Worm (Caenorhabditis elegans) whole organism, L4 larva: ENCODE data around the gene epg-6.

ENCODE experiments used
- D1046.2 ChIP-seq: fragments of 200-800 bp; sonication (Bioruptor generic); IDR thresholded peaks from 2 replicates; pipeline ENCODE4 v1.3.6; 2022; ENCODE audit warnings: missing genetic modification characterization, missing compliant biosample characterization
- F26F4.8 ChIP-seq: fragments of 200-800 bp; sonication (Bioruptor generic); conservative IDR thresholded peaks from 2 replicates; pipeline ENCODE4 v1.3.6; 2022; ENCODE audit warnings: missing genetic modification characterization, missing compliant biosample characterization
- R02D3.7 ChIP-seq: fragments of 150-350 bp; sonication (generic microtip); optimal IDR thresholded peaks from 3 replicates; lab custom pipeline; 2014; ENCODE audit warnings: missing biosample characterization, missing genetic modification characterization
- T26A8.4 ChIP-seq: fragments of 200-800 bp; sonication (Bioruptor generic); IDR thresholded peaks from 2 replicates; pipeline ENCODE4 v1.3.6; 2022; ENCODE audit warnings: missing genetic modification characterization, missing compliant biosample characterization
- Y105C5A.15 ChIP-seq: fragments of 200-800 bp; sonication (Bioruptor generic); IDR thresholded peaks from 2 replicates; pipeline ENCODE4 v1.3.6; 2022; ENCODE audit warnings: missing genetic modification characterization, missing compliant biosample characterization
- Y5F2A.4 ChIP-seq: fragments of 200-800 bp; sonication (Bioruptor generic); optimal IDR thresholded peaks from 2 replicates; lab custom pipeline; 2018; ENCODE audit warnings: mild to moderate bottlenecking, missing genetic modification characterization, missing compliant biosample characterization
- ZK337.2 ChIP-seq: fragments of 200-800 bp; sonication (Bioruptor generic); IDR thresholded peaks from 2 replicates; pipeline ENCODE4 v1.3.6; 2022; ENCODE audit warnings: missing genetic modification reagents, missing genetic modification characterization, missing compliant biosample characterization
- ZK546.5 ChIP-seq, 2 experiments: sonication (generic microtip); optimal IDR thresholded peaks; 2 replicates each; lab custom pipeline; 2017; ENCODE audit warnings: missing biosample characterization in 2 of 2, missing genetic modification characterization in 2 of 2
- ceh-20 ChIP-seq: fragments of 200-800 bp; sonication (Bioruptor generic); IDR thresholded peaks from 2 replicates; pipeline ENCODE4 v1.3.6; 2022; ENCODE audit warnings: missing genetic modification reagents, missing genetic modification characterization, missing compliant biosample characterization
- ceh-62 ChIP-seq: sonication (generic microtip); optimal IDR thresholded peaks from 2 replicates; lab custom pipeline; 2017; ENCODE audit warnings: missing biosample characterization, missing genetic modification characterization
- ceh-82 ChIP-seq: sonication (generic microtip); optimal IDR thresholded peaks from 2 replicates; lab custom pipeline; 2017; ENCODE audit warnings: missing biosample characterization, missing genetic modification characterization
- cey-2 ChIP-seq: sonication (generic microtip); optimal IDR thresholded peaks from 3 replicates; lab custom pipeline; 2017; ENCODE audit warnings: missing genetic modification characterization, mild to moderate bottlenecking, missing compliant biosample characterization, antibody characterized with exemption, borderline replicate concordance; ENCODE audit not compliant: insufficient read depth
- ctbp-1 ChIP-seq: fragments of 200-800 bp; sonication (Bioruptor generic); IDR thresholded peaks from 2 replicates; pipeline ENCODE4 v1.3.6; 2022; ENCODE audit warnings: missing genetic modification reagents, missing genetic modification characterization, missing compliant biosample characterization
- daf-19 ChIP-seq: fragments of 200-800 bp; sonication (Bioruptor generic); conservative IDR thresholded peaks from 2 replicates; pipeline ENCODE4 v1.3.6; 2022; ENCODE audit warnings: missing genetic modification characterization, missing compliant biosample characterization
- daf-8 ChIP-seq: fragments of 200-800 bp; sonication (Bioruptor generic); IDR thresholded peaks from 2 replicates; pipeline ENCODE4 v1.3.6; 2022; ENCODE audit warnings: missing genetic modification characterization, missing compliant biosample characterization
- dmd-9 ChIP-seq: fragments of 200-800 bp; sonication (Bioruptor generic); IDR thresholded peaks from 2 replicates; pipeline ENCODE4 v1.3.6; 2022; ENCODE audit warnings: missing genetic modification reagents, missing genetic modification characterization, missing compliant biosample characterization
- dpl-1 ChIP-seq: fragments of 150-350 bp; optimal IDR thresholded peaks from 2 replicates; lab custom pipeline; 2014; ENCODE audit warnings: missing biosample characterization, missing genetic modification reagents, missing genetic modification characterization
- dve-1 ChIP-seq: sonication (generic microtip); optimal IDR thresholded peaks from 2 replicates; lab custom pipeline; 2017; ENCODE audit warnings: antibody characterized with exemption, mild to moderate bottlenecking, missing genetic modification characterization, missing compliant biosample characterization; ENCODE audit not compliant: insufficient read depth
- egl-27 ChIP-seq: sonication (generic microtip); optimal IDR thresholded peaks from 3 replicates; lab custom pipeline; 2017; ENCODE audit warnings: missing biosample characterization, missing genetic modification reagents, missing genetic modification characterization
- egl-43 ChIP-seq: fragments of 200-800 bp; sonication (Bioruptor generic); IDR thresholded peaks from 2 replicates; pipeline ENCODE4 v1.3.6; 2022; ENCODE audit warnings: missing genetic modification reagents, missing genetic modification characterization, missing compliant biosample characterization
- fkh-10 ChIP-seq: fragments of 150-350 bp; optimal IDR thresholded peaks from 2 replicates; lab custom pipeline; 2014; ENCODE audit warnings: missing biosample characterization, missing genetic modification reagents, missing genetic modification characterization
- fos-1 ChIP-seq: fragments of 150-350 bp; optimal IDR thresholded peaks from 2 replicates; lab custom pipeline; 2014; ENCODE audit warnings: missing biosample characterization, missing genetic modification characterization
- hif-1 ChIP-seq, 2 experiments: sonication (generic microtip); optimal IDR thresholded peaks; 2 replicates each; lab custom pipeline; 2016 to 2017; ENCODE audit warnings: missing compliant biosample characterization in 2 of 2, missing genetic modification characterization in 2 of 2, missing genetic modification reagents in 2 of 2, missing genotype in 2 of 2, mild to moderate bottlenecking in 1 of 2
- hlh-30 ChIP-seq: sonication (generic microtip); optimal IDR thresholded peaks from 2 replicates; lab custom pipeline; 2017; ENCODE audit warnings: antibody characterized with exemption, mild to moderate bottlenecking, missing genetic modification characterization, missing compliant biosample characterization; ENCODE audit not compliant: insufficient read depth
- hmg-1.1 ChIP-seq: fragments of 200-800 bp; sonication (Bioruptor generic); IDR thresholded peaks from 2 replicates; pipeline ENCODE4 v1.3.6; 2022; ENCODE audit warnings: missing genetic modification reagents, missing genetic modification characterization, missing compliant biosample characterization
- lim-7 ChIP-seq: fragments of 200-800 bp; sonication (Bioruptor generic); IDR thresholded peaks from 2 replicates; pipeline ENCODE4 v1.3.6; 2022; ENCODE audit warnings: missing genetic modification characterization, missing compliant biosample characterization
- lin-15B ChIP-seq: fragments of 150-350 bp; sonication (generic microtip); optimal IDR thresholded peaks from 3 replicates; lab custom pipeline; 2014; ENCODE audit warnings: missing biosample characterization, missing genetic modification characterization
- lin-29 ChIP-seq: fragments of 200-800 bp; sonication (Bioruptor generic); IDR thresholded peaks from 2 replicates; pipeline ENCODE4 v1.3.6; 2022; ENCODE audit warnings: missing genetic modification reagents, missing genetic modification characterization, missing compliant biosample characterization
- lir-3 ChIP-seq: sonication (generic microtip); optimal IDR thresholded peaks from 2 replicates; lab custom pipeline; 2016; ENCODE audit warnings: mild to moderate bottlenecking, missing genetic modification characterization, missing compliant biosample characterization
- lsy-2 ChIP-seq, 2 experiments: fragments of 150-350 bp in 1 of 2; sonication (generic microtip) in 1 of 2; optimal IDR thresholded peaks; 2 replicates each; lab custom pipeline; 2014 to 2017; ENCODE audit warnings: missing biosample characterization in 2 of 2, missing genetic modification characterization in 2 of 2
- madf-9 ChIP-seq: fragments of 200-800 bp; sonication (Bioruptor generic); conservative IDR thresholded peaks from 2 replicates; pipeline ENCODE4 v1.3.6; 2022; ENCODE audit warnings: missing genetic modification reagents, missing genetic modification characterization, missing compliant biosample characterization
- mep-1 ChIP-seq: fragments of 150-350 bp; sonication (generic microtip); optimal IDR thresholded peaks from 3 replicates; lab custom pipeline; 2014; ENCODE audit warnings: missing biosample characterization, missing genetic modification characterization
- mes-2 ChIP-seq: sonication (generic microtip); optimal IDR thresholded peaks from 2 replicates; lab custom pipeline; 2016; ENCODE audit warnings: missing genotype, mild to moderate bottlenecking, missing genetic modification characterization, missing compliant biosample characterization; ENCODE audit not compliant: poor library complexity, severe bottlenecking
- mxl-2 ChIP-seq: fragments of 200-800 bp; sonication (Bioruptor generic); conservative IDR thresholded peaks from 2 replicates; pipeline ENCODE4 v1.3.6; 2022; ENCODE audit warnings: missing genetic modification reagents, missing genetic modification characterization, missing compliant biosample characterization
- mxl-3 ChIP-seq: fragments of 200-800 bp; sonication (Bioruptor generic); optimal IDR thresholded peaks from 2 replicates; lab custom pipeline; 2018; ENCODE audit warnings: mild to moderate bottlenecking, missing genetic modification characterization, missing compliant biosample characterization
- nhr-102 ChIP-seq: sonication (generic microtip); optimal IDR thresholded peaks from 2 replicates; lab custom pipeline; 2016; ENCODE audit warnings: mild to moderate bottlenecking, missing genetic modification characterization, moderate library complexity, missing compliant biosample characterization
- nhr-111 ChIP-seq: fragments of 200-800 bp; sonication (Bioruptor generic); optimal IDR thresholded peaks from 2 replicates; lab custom pipeline; 2018; ENCODE audit warnings: mild to moderate bottlenecking, missing genetic modification characterization, missing compliant biosample characterization
- nhr-237 ChIP-seq: sonication (generic microtip); optimal IDR thresholded peaks from 2 replicates; lab custom pipeline; 2017; ENCODE audit warnings: missing biosample characterization, missing genetic modification characterization
- nhr-25 ChIP-seq: sonication (generic microtip); optimal IDR thresholded peaks from 2 replicates; lab custom pipeline; 2017; ENCODE audit warnings: missing genetic modification characterization, mild to moderate bottlenecking, missing compliant biosample characterization, antibody characterized with exemption, moderate library complexity, borderline replicate concordance; ENCODE audit not compliant: insufficient read depth
- pha-4 ChIP-seq, 2 experiments: fragments of 150-350 bp in 1 of 2; fragments of 200-800 bp in 1 of 2; sonication (Bioruptor generic) in 1 of 2; IDR thresholded peaks in 1 of 2; optimal IDR thresholded peaks in 1 of 2; 2 replicates each; pipeline versions ENCODE4 v1.3.6 to Lab custom; 2014 to 2022; ENCODE audit warnings: missing genetic modification characterization in 2 of 2, missing genetic modification reagents in 2 of 2, missing biosample characterization in 1 of 2, missing compliant biosample characterization in 1 of 2
- skn-1 ChIP-seq: fragments of 150-350 bp; optimal IDR thresholded peaks from 2 replicates; lab custom pipeline; 2014; ENCODE audit warnings: missing biosample characterization, missing genetic modification characterization
- spr-3 ChIP-seq: fragments of 200-800 bp; sonication (Bioruptor generic); optimal IDR thresholded peaks from 2 replicates; lab custom pipeline; 2018; ENCODE audit warnings: mild to moderate bottlenecking, missing genetic modification characterization, missing compliant biosample characterization
- tag-97 ChIP-seq: fragments of 200-800 bp; sonication (Bioruptor generic); IDR thresholded peaks from 2 replicates; pipeline ENCODE4 v1.3.6; 2022; ENCODE audit warnings: missing genetic modification characterization, missing compliant biosample characterization
- unc-39 ChIP-seq: sonication (generic microtip); optimal IDR thresholded peaks from 2 replicates; lab custom pipeline; 2017; ENCODE audit warnings: missing biosample characterization, missing genetic modification characterization
- vab-7 ChIP-seq: fragments of 200-800 bp; sonication (Bioruptor generic); IDR thresholded peaks from 2 replicates; pipeline ENCODE4 v1.3.6; 2022; ENCODE audit warnings: missing genetic modification reagents, missing genetic modification characterization, missing compliant biosample characterization
- zag-1 ChIP-seq: fragments of 150-350 bp; optimal IDR thresholded peaks from 2 replicates; lab custom pipeline; 2014; ENCODE audit warnings: missing biosample characterization, missing genetic modification characterization
- zfp-2 ChIP-seq: sonication (generic microtip); optimal IDR thresholded peaks from 2 replicates; lab custom pipeline; 2016; ENCODE audit warnings: mild to moderate bottlenecking, missing genetic modification characterization, missing compliant biosample characterization
- zfp-3 ChIP-seq: fragments of 200-800 bp; sonication (Bioruptor generic); conservative IDR thresholded peaks from 2 replicates; pipeline ENCODE4 v1.3.6; 2022; ENCODE audit warnings: missing genetic modification reagents, missing genetic modification characterization, missing compliant biosample characterization
- zip-11 ChIP-seq: fragments of 200-800 bp; sonication (Bioruptor generic); IDR thresholded peaks from 2 replicates; pipeline ENCODE4 v1.3.6; 2022; ENCODE audit warnings: missing genetic modification characterization, missing compliant biosample characterization

Gene epg-6

ce11 chrIII:10624564-10624963 lies 24.6 kb upstream of the epg-6 start (continued):
- TF ChIP-seq lir-3 (tag; lab: Kevin White, UChicago) = peak; percentile 62
- 0 out of 2 replicates have a peak, but pooled peaks have one; percentile 17 for TF ChIP-seq mxl-2
- no peak for TF ChIP-seq lin-29 (GFP tag; lab: Robert Waterston, UW)
- TF ChIP-seq zfp-3 (GFP tag; lab: Robert Waterston, UW) = 0 out of 2 replicates have a peak, but pooled peaks have one; percentile 27
- TF ChIP-seq mep-1 = peak; percentile 4
- TF ChIP-seq dpl-1 (GFP tag; lab: Kevin White, UChicago) = no peak
- peak; percentile 22 for TF ChIP-seq hlh-30 (tag; lab: Kevin White, UChicago)
- TF ChIP-seq vab-7 (GFP tag; lab: Robert Waterston, UW) = peak; percentile 94
- peak; percentile 35 for TF ChIP-seq nhr-102 (tag; lab: Kevin White, UChicago)
- TF ChIP-seq fkh-10 (GFP tag; lab: Kevin White, UChicago) = no peak
- TF ChIP-seq pha-4 (GFP tag; IDR thresholded peaks at IDR 0.05; lab: Robert Waterston, UW) = peak; percentile 88
- TF ChIP-seq pha-4 (tag; optimal IDR thresholded peaks at IDR 0.05; lab: Kevin White, UChicago) = no peak
- TF ChIP-seq mxl-3 (GFP tag; lab: Kevin White, UChicago) = peak; percentile 20
- TF ChIP-seq zag-1 (tag; lab: Kevin White, UChicago) = no peak
- TF ChIP-seq lim-7 = peak; percentile 99
- TF ChIP-seq F26F4.8 (GFP tag; lab: Robert Waterston, UW) = peak; percentile 80
- TF ChIP-seq egl-27 (tag; lab: Kevin White, UChicago) = no peak
- peak; percentile 68 for TF ChIP-seq ceh-20 (GFP tag; lab: Robert Waterston, UW)
- TF ChIP-seq zfp-2 (tag; lab: Kevin White, UChicago) = no peak
- peak; percentile 60 for TF ChIP-seq spr-3 (GFP tag; lab: Kevin White, UChicago)
- TF ChIP-seq nhr-25 = no peak
- peak; percentile 74 for TF ChIP-seq hmg-1.1 (GFP tag; lab: Robert Waterston, UW)
- 0 out of 2 replicates have a peak, but pooled peaks have one; percentile 48 for TF ChIP-seq Y105C5A.15 (GFP tag; lab: Robert Waterston, UW)
- no peak for TF ChIP-seq ceh-82 (tag; lab: Kevin White, UChicago)
- TF ChIP-seq ZK337.2 (GFP tag; lab: Robert Waterston, UW) = peak; percentile 79
- TF ChIP-seq ceh-62 = no peak
- no peak for TF ChIP-seq unc-39
- no peak for TF ChIP-seq cey-2 (tag; lab: Kevin White, UChicago)
- peak; percentile 72 for TF ChIP-seq T26A8.4 (GFP tag; lab: Robert Waterston, UW)
- TF ChIP-seq ZK546.5 (tag; optimal IDR thresholded peaks at IDR 0.05; lab: Kevin White, UChicago) = no peak
- TF ChIP-seq hif-1 (tag; optimal IDR thresholded peaks at IDR 0.05; lab: Kevin White, UChicago) = peak in 1 of 2 experiments; percentile 23
- no peak for TF ChIP-seq tag-97
- TF ChIP-seq lin-15B (tag; lab: Kevin White, UChicago) = no peak
- peak; percentile 71 for TF ChIP-seq madf-9
- TF ChIP-seq daf-8 (GFP tag; lab: Robert Waterston, UW) = 0 out of 2 replicates have a peak, but pooled peaks have one; percentile 24
- TF ChIP-seq ctbp-1 (GFP tag; lab: Robert Waterston, UW) = peak; percentile 73; the same call in 1 of the 2 replicates
- no peak for TF ChIP-seq fos-1 (tag; lab: Kevin White, UChicago)
- TF ChIP-seq daf-19 (GFP tag; lab: Robert Waterston, UW) = no peak; the same call in 1 of the 2 replicates
- TF ChIP-seq egl-43 (GFP tag; lab: Robert Waterston, UW) = peak; percentile 94
- TF ChIP-seq R02D3.7 (tag; lab: Kevin White, UChicago) = no peak
- no peak for TF ChIP-seq zip-11 (GFP tag; lab: Robert Waterston, UW)
- TF ChIP-seq Y5F2A.4 (GFP tag; lab: Kevin White, UChicago) = no peak
- peak; percentile 59; the same call in 1 of the 2 replicates for TF ChIP-seq dmd-9 (GFP tag; lab: Robert Waterston, UW)
- peak; percentile 66 for TF ChIP-seq mes-2 (tag; lab: Kevin White, UChicago)
- TF ChIP-seq skn-1 (tag; lab: Kevin White, UChicago) = no peak
- peak; percentile 89 for TF ChIP-seq D1046.2 (GFP tag; lab: Robert Waterston, UW)
- TF ChIP-seq lsy-2 (tag; optimal IDR thresholded peaks at IDR 0.05; lab: Kevin White, UChicago) = peak in 1 of 2 experiments; percentile 46
- TF ChIP-seq dve-1 = peak; percentile 46
- TF ChIP-seq nhr-237 (tag; lab: Kevin White, UChicago) = no peak
- peak; percentile 37 for TF ChIP-seq nhr-111 (GFP tag; lab: Kevin White, UChicago)
